Fruit fly (Drosophila melanogaster) whole organism, embryonic: ENCODE results near the gene CG46439.
A peak's percentile ranks its signal among the peaks of the same experiment; 100 is the strongest.

ENCODE experiments used
- Abd-B ChIP-seq: fragments of 200-800 bp; sonication (Bioruptor generic); optimal IDR thresholded peaks from 2 replicates; lab custom pipeline; 2018; ENCODE audit warnings: missing biosample characterization, mild to moderate bottlenecking, missing genetic modification characterization, moderate library complexity
- B-H1 ChIP-seq: fragments of 200-800 bp; sonication (Bioruptor generic); IDR thresholded peaks from 3 replicates; pipeline ENCODE4 v1.3.6; 2022; ENCODE audit warnings: missing biosample characterization, missing genetic modification characterization
- Bgb ChIP-seq: fragments of 200-800 bp; sonication (Bioruptor generic); IDR thresholded peaks from 2 replicates; pipeline ENCODE4 v1.3.6; 2022; ENCODE audit warnings: missing biosample characterization, missing genetic modification characterization; ENCODE audit not compliant: partially characterized antibody
- CG10654 ChIP-seq: fragments of 200-800 bp; sonication (Bioruptor generic); optimal IDR thresholded peaks from 2 replicates; lab custom pipeline; 2016; ENCODE audit warnings: missing biosample characterization, missing genetic modification characterization
- CG10959 ChIP-seq: fragments of 200-800 bp; sonication (Bioruptor generic); IDR thresholded peaks from 2 replicates; pipeline ENCODE4 v1.3.6; 2022; ENCODE audit warnings: missing biosample characterization, missing genetic modification characterization
- CG12155 ChIP-seq: fragments of 200-800 bp; sonication (Bioruptor generic); optimal IDR thresholded peaks from 3 replicates; lab custom pipeline; 2016; ENCODE audit warnings: missing biosample characterization, missing genetic modification characterization
- CG12219 ChIP-seq: fragments of 200-800 bp; sonication (Bioruptor generic); optimal IDR thresholded peaks from 3 replicates; lab custom pipeline; 2018; ENCODE audit warnings: missing biosample characterization, mild to moderate bottlenecking, missing genetic modification characterization
- CG13296 ChIP-seq: fragments of 200-800 bp; sonication (Bioruptor generic); optimal IDR thresholded peaks from 3 replicates; lab custom pipeline; 2018; ENCODE audit warnings: missing biosample characterization, mild to moderate bottlenecking, missing genetic modification characterization
- CG14965 ChIP-seq: fragments of 200-800 bp; sonication (Bioruptor generic); optimal IDR thresholded peaks from 2 replicates; lab custom pipeline; 2016; ENCODE audit warnings: missing biosample characterization, missing genetic modification characterization, borderline replicate concordance
- CG18619 ChIP-seq: fragments of 200-800 bp; sonication (Bioruptor generic); optimal IDR thresholded peaks from 3 replicates; lab custom pipeline; 2017; ENCODE audit warnings: missing biosample characterization, mild to moderate bottlenecking, missing genetic modification characterization
- CG2678 ChIP-seq: fragments of 200-800 bp; sonication (Bioruptor generic); optimal IDR thresholded peaks from 3 replicates; lab custom pipeline; 2019; ENCODE audit warnings: missing biosample characterization, mild to moderate bottlenecking, missing genetic modification characterization, moderate library complexity
- CG31365 ChIP-seq: fragments of 200-800 bp; sonication (Bioruptor generic); optimal IDR thresholded peaks from 2 replicates; lab custom pipeline; 2018; ENCODE audit warnings: missing biosample characterization, mild to moderate bottlenecking, missing genetic modification characterization
- CG32532 ChIP-seq: fragments of 200-800 bp; sonication (Bioruptor generic); IDR thresholded peaks from 2 replicates; pipeline ENCODE4 v1.3.6; 2022; ENCODE audit warnings: missing biosample characterization, missing genetic modification characterization
- CG43689 ChIP-seq: fragments of 200-800 bp; sonication (Bioruptor generic); IDR thresholded peaks from 2 replicates; pipeline ENCODE4 v1.3.6; 2022; ENCODE audit warnings: missing biosample characterization, missing genetic modification characterization
- CG6683 ChIP-seq: fragments of 200-800 bp; sonication (Bioruptor generic); optimal IDR thresholded peaks from 2 replicates; lab custom pipeline; 2017; ENCODE audit warnings: missing biosample characterization, mild to moderate bottlenecking, missing genetic modification characterization, missing genetic modification reagents
- CG6854 ChIP-seq: fragments of 200-800 bp; sonication (Bioruptor generic); optimal IDR thresholded peaks from 3 replicates; lab custom pipeline; 2017; ENCODE audit warnings: missing biosample characterization, mild to moderate bottlenecking, missing genetic modification characterization
- CG7372 ChIP-seq: fragments of 200-800 bp; sonication (Bioruptor generic); IDR thresholded peaks from 2 replicates; pipeline ENCODE4 v1.3.6; 2022; ENCODE audit warnings: missing biosample characterization, missing genetic modification characterization
- CG8290 ChIP-seq, 3 experiments: fragments of 200-800 bp; sonication (Bioruptor generic); optimal IDR thresholded peaks; 2 replicates each; lab custom pipeline; 2016 to 2019; ENCODE audit warnings: missing biosample characterization in 3 of 3, missing genetic modification characterization in 3 of 3, mild to moderate bottlenecking in 2 of 3, moderate library complexity in 1 of 3
- CG8359 ChIP-seq: fragments of 200-800 bp; sonication (Bioruptor generic); optimal IDR thresholded peaks from 2 replicates; lab custom pipeline; 2017; ENCODE audit warnings: missing biosample characterization, mild to moderate bottlenecking, missing genetic modification characterization, borderline replicate concordance
- Dfd ChIP-seq, 2 experiments: fragments of >200 bp; optimal IDR thresholded peaks; 2 replicates each; lab custom pipeline; 2017; ENCODE audit warnings: missing biosample characterization in 2 of 2, missing genetic modification characterization in 2 of 2
- Dref ChIP-seq: fragments of 200-800 bp; sonication (Bioruptor generic); IDR thresholded peaks from 2 replicates; pipeline ENCODE4 v1.3.6; 2022; ENCODE audit warnings: missing biosample characterization, missing genetic modification characterization
- HLH4C ChIP-seq: fragments of 200-800 bp; sonication (Bioruptor generic); IDR thresholded peaks from 3 replicates; pipeline ENCODE4 v1.3.6; 2022; ENCODE audit warnings: missing biosample characterization, missing genetic modification characterization; ENCODE audit not compliant: partially characterized antibody
- HLHmδ ChIP-seq: fragments of 200-800 bp; sonication (Bioruptor generic); optimal IDR thresholded peaks from 2 replicates; lab custom pipeline; 2018; ENCODE audit warnings: missing biosample characterization, mild to moderate bottlenecking, missing genetic modification characterization, moderate library complexity
- Hey ChIP-seq: fragments of 200-800 bp; sonication (Bioruptor generic); optimal IDR thresholded peaks from 3 replicates; lab custom pipeline; 2018; ENCODE audit warnings: missing biosample characterization, mild to moderate bottlenecking, missing genetic modification characterization
- Hsf ChIP-seq: fragments of 200-800 bp; sonication (Bioruptor generic); optimal IDR thresholded peaks from 3 replicates; lab custom pipeline; 2016; ENCODE audit warnings: missing biosample characterization, missing genetic modification characterization
- MTF-1 ChIP-seq: fragments of 200-800 bp; sonication (Bioruptor generic); optimal IDR thresholded peaks from 2 replicates; lab custom pipeline; 2018; ENCODE audit warnings: missing biosample characterization, mild to moderate bottlenecking, missing genetic modification characterization, borderline replicate concordance
- Ptx1 ChIP-seq: fragments of 200-800 bp; sonication (Bioruptor generic); IDR thresholded peaks from 2 replicates; pipeline ENCODE4 v1.3.6; 2022; ENCODE audit warnings: missing biosample characterization, missing genetic modification characterization
- Sin3A ChIP-seq: fragments of >200 bp; optimal IDR thresholded peaks from 2 replicates; lab custom pipeline; 2018
- Sox100B ChIP-seq: fragments of 200-800 bp; sonication (Bioruptor generic); optimal IDR thresholded peaks from 3 replicates; lab custom pipeline; 2018; ENCODE audit warnings: missing biosample characterization, mild to moderate bottlenecking, missing genetic modification characterization
- YL-1 ChIP-seq: fragments of 200-800 bp; sonication (Bioruptor generic); optimal IDR thresholded peaks from 3 replicates; lab custom pipeline; 2017; ENCODE audit warnings: missing biosample characterization, mild to moderate bottlenecking, missing genetic modification characterization
- ac ChIP-seq: fragments of 200-800 bp; sonication (Bioruptor generic); optimal IDR thresholded peaks from 3 replicates; lab custom pipeline; 2017; ENCODE audit warnings: missing biosample characterization, mild to moderate bottlenecking, missing genetic modification characterization
- amos ChIP-seq: fragments of 200-800 bp; sonication (Bioruptor generic); IDR thresholded peaks from 2 replicates; pipeline ENCODE4 v1.3.6; 2022; ENCODE audit warnings: missing biosample characterization, missing genetic modification characterization; ENCODE audit not compliant: partially characterized antibody
- br ChIP-seq: fragments of >200 bp; optimal IDR thresholded peaks from 2 replicates; lab custom pipeline; 2017
- btn ChIP-seq: fragments of 200-800 bp; sonication (Bioruptor generic); optimal IDR thresholded peaks from 2 replicates; lab custom pipeline; 2016; ENCODE audit warnings: missing biosample characterization, missing genetic modification characterization
- croc ChIP-seq: fragments of 200-800 bp; sonication (Bioruptor generic); conservative IDR thresholded peaks from 3 replicates; pipeline ENCODE4 v1.3.6; 2022; ENCODE audit warnings: missing biosample characterization, missing genetic modification characterization
- cwo ChIP-seq: fragments of 200-800 bp; sonication (Bioruptor generic); optimal IDR thresholded peaks from 3 replicates; lab custom pipeline; 2017; ENCODE audit warnings: missing biosample characterization, missing genetic modification characterization, mild to moderate bottlenecking, moderate library complexity, missing genetic modification reagents
- ems ChIP-seq: fragments of 200-800 bp; sonication (Bioruptor generic); optimal IDR thresholded peaks from 3 replicates; lab custom pipeline; 2016; ENCODE audit warnings: missing biosample characterization, missing genetic modification characterization
- eyg ChIP-seq: fragments of 200-800 bp; sonication (Bioruptor generic); optimal IDR thresholded peaks from 3 replicates; lab custom pipeline; 2016; ENCODE audit warnings: missing biosample characterization, missing genetic modification characterization
- gsb-n ChIP-seq: fragments of 200-800 bp; sonication (Bioruptor generic); optimal IDR thresholded peaks from 3 replicates; lab custom pipeline; 2018; ENCODE audit warnings: missing biosample characterization, mild to moderate bottlenecking, missing genetic modification characterization
- hth ChIP-seq: fragments of >200 bp; optimal IDR thresholded peaks from 2 replicates; lab custom pipeline; 2017; ENCODE audit warnings: inconsistent platforms
- pho ChIP-seq: fragments of 200-800 bp; sonication (Bioruptor generic); optimal IDR thresholded peaks from 2 replicates; lab custom pipeline; 2016; ENCODE audit warnings: missing biosample characterization, missing genetic modification characterization
- psq ChIP-seq: fragments of 200-800 bp; sonication (Bioruptor generic); optimal IDR thresholded peaks from 2 replicates; lab custom pipeline; 2017; ENCODE audit warnings: missing biosample characterization, missing genetic modification characterization
- pum ChIP-seq: fragments of 200-800 bp; sonication (Bioruptor generic); optimal IDR thresholded peaks from 2 replicates; lab custom pipeline; 2016; ENCODE audit warnings: missing biosample characterization, missing genetic modification characterization
- ro ChIP-seq: fragments of 200-800 bp; sonication (Bioruptor generic); IDR thresholded peaks from 2 replicates; pipeline ENCODE4 v1.3.6; 2022; ENCODE audit warnings: missing biosample characterization, missing genetic modification characterization
- scrt ChIP-seq: fragments of 200-800 bp; sonication (Bioruptor generic); optimal IDR thresholded peaks from 2 replicates; lab custom pipeline; 2018; ENCODE audit warnings: missing biosample characterization, mild to moderate bottlenecking, missing genetic modification characterization, moderate library complexity
- sens-2 ChIP-seq: fragments of 200-800 bp; sonication (Bioruptor generic); IDR thresholded peaks from 2 replicates; pipeline ENCODE4 v1.3.6; 2022; ENCODE audit warnings: missing biosample characterization, missing genetic modification characterization
- sima ChIP-seq: fragments of 200-800 bp; sonication (Bioruptor generic); optimal IDR thresholded peaks from 2 replicates; lab custom pipeline; 2016; ENCODE audit warnings: missing biosample characterization, missing genetic modification characterization
- sr ChIP-seq: fragments of 200-800 bp; sonication (Bioruptor generic); IDR thresholded peaks from 3 replicates; pipeline ENCODE4 v1.3.6; 2022; ENCODE audit warnings: missing biosample characterization, missing genetic modification characterization
- tin ChIP-seq: fragments of 200-800 bp; sonication (Bioruptor generic); optimal IDR thresholded peaks from 3 replicates; lab custom pipeline; 2016; ENCODE audit warnings: missing biosample characterization, missing genetic modification characterization
- tll ChIP-seq, 2 experiments: fragments of 200-800 bp in 1 of 2; fragments of >200 bp in 1 of 2; sonication (Bioruptor generic) in 1 of 2; optimal IDR thresholded peaks; 2 replicates each; lab custom pipeline; 2017 to 2019; ENCODE audit warnings: missing biosample characterization in 2 of 2, missing genetic modification characterization in 2 of 2, mild to moderate bottlenecking in 1 of 2, moderate library complexity in 1 of 2
- usp ChIP-seq: fragments of >200 bp; optimal IDR thresholded peaks from 2 replicates; lab custom pipeline; 2017; ENCODE audit warnings: missing biosample characterization, missing genetic modification characterization
- zen ChIP-seq: fragments of 200-800 bp; sonication (Bioruptor generic); optimal IDR thresholded peaks from 3 replicates; lab custom pipeline; 2018; ENCODE audit warnings: missing biosample characterization, mild to moderate bottlenecking, missing genetic modification characterization, moderate library complexity

Gene CG46439

DNA sequence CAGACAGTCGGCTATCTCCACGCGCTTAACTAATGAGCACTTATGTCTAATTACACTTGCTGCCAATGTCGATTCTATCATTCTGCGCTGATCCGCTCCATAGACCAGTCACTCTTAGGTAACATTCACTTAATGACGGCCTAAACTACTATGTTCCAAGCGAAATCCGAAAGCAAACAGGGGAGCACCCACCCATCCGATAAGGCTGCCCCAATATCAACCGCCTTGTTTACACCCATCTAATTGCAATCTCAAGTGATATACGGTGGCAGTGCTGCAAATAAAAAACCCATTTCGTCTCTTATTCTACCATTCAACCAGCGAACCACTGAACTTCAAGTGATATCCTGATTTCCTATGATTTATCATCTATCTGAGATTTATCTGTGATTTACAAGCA lies 46.6 kb downstream of the CG46439 start (continued):
- no peak for TF ChIP-seq Sox100B
- TF ChIP-seq CG43689: no peak
- TF ChIP-seq Bgb (GFP tag; lab: Robert Waterston, UW): no peak
- peak; percentile 36 for TF ChIP-seq CG6854 (GFP tag; lab: Kevin White, UChicago)
- no peak for TF ChIP-seq usp (GFP tag; lab: Kevin White, UChicago)
- no peak for TF ChIP-seq Abd-B (GFP tag; lab: Kevin White, UChicago)
- TF ChIP-seq pho (GFP tag; lab: Kevin White, UChicago): no peak
- TF ChIP-seq CG10654 (GFP tag; lab: Kevin White, UChicago): no peak
- no peak for TF ChIP-seq amos
- TF ChIP-seq Sin3A: no peak
- TF ChIP-seq scrt (GFP tag; lab: Kevin White, UChicago): peak; percentile 42
- no peak for TF ChIP-seq Dfd (GFP tag; optimal IDR thresholded peaks at IDR 0.05; lab: Kevin White, UChicago)
- no peak for TF ChIP-seq CG10959 (GFP tag; lab: Robert Waterston, UW)
- TF ChIP-seq cwo (GFP tag; lab: Kevin White, UChicago): peak; percentile 8
- TF ChIP-seq br: no peak
- TF ChIP-seq CG31365 (tag; lab: Kevin White, UChicago): peak; percentile 51
- TF ChIP-seq btn (GFP tag; lab: Kevin White, UChicago): no peak
- TF ChIP-seq CG8359 (GFP tag; lab: Kevin White, UChicago): no peak
- TF ChIP-seq CG13296 (GFP tag; lab: Kevin White, UChicago): peak; percentile 86
- TF ChIP-seq HLH4C (GFP tag; lab: Robert Waterston, UW): no peak
- TF ChIP-seq HLHmδ (GFP tag; lab: Kevin White, UChicago): no peak
- no peak for TF ChIP-seq psq
- TF ChIP-seq CG14965 (GFP tag; lab: Kevin White, UChicago): no peak
- TF ChIP-seq ro: no peak
- TF ChIP-seq CG6683 (GFP tag; lab: Kevin White, UChicago): peak; percentile 27
- no peak for TF ChIP-seq gsb-n (tag; lab: Kevin White, UChicago)
- no peak for TF ChIP-seq ac (GFP tag; lab: Kevin White, UChicago)
- no peak for TF ChIP-seq CG32532
- TF ChIP-seq CG2678 (tag; lab: Kevin White, UChicago): peak; percentile 59
- no peak for TF ChIP-seq Hsf (GFP tag; lab: Kevin White, UChicago)
- peak; percentile 4 for TF ChIP-seq eyg
- no peak for TF ChIP-seq YL-1 (GFP tag; lab: Kevin White, UChicago)
- no peak for TF ChIP-seq Ptx1 (GFP tag; lab: Robert Waterston, UW)
- no peak for TF ChIP-seq sima (GFP tag; lab: Kevin White, UChicago)
- TF ChIP-seq tll (GFP tag; optimal IDR thresholded peaks at IDR 0.05; lab: Kevin White, UChicago): no peak
- TF ChIP-seq Dref (GFP tag; lab: Robert Waterston, UW): no peak
- TF ChIP-seq pum (GFP tag; lab: Kevin White, UChicago): no peak
- TF ChIP-seq tin (GFP tag; lab: Kevin White, UChicago): no peak
- TF ChIP-seq sens-2: no peak
- TF ChIP-seq B-H1 (GFP tag; lab: Robert Waterston, UW): no peak
- TF ChIP-seq CG18619 (GFP tag; lab: Kevin White, UChicago): no peak
- no peak for TF ChIP-seq CG12155 (GFP tag; lab: Kevin White, UChicago)
- no peak for TF ChIP-seq hth (lab: Kevin White, UChicago)
- TF ChIP-seq croc: no peak
- TF ChIP-seq ems (GFP tag; lab: Kevin White, UChicago): no peak
- no peak for TF ChIP-seq CG8290 (GFP tag; optimal IDR thresholded peaks at IDR 0.05; lab: Kevin White, UChicago)
- peak in 1 of 2 experiments; percentile 76 for TF ChIP-seq CG8290 (tag; optimal IDR thresholded peaks at IDR 0.05; lab: Kevin White, UChicago)
- TF ChIP-seq sr (GFP tag; lab: Robert Waterston, UW): no peak
- TF ChIP-seq zen (tag; lab: Kevin White, UChicago): no peak
- no peak for TF ChIP-seq CG7372 (GFP tag; lab: Robert Waterston, UW)
- TF ChIP-seq CG12219 (GFP tag; lab: Kevin White, UChicago): no peak
- TF ChIP-seq MTF-1 (GFP tag; lab: Kevin White, UChicago): peak; percentile 43
- TF ChIP-seq Hey (tag; lab: Kevin White, UChicago): peak; percentile 64
